Worm (Caenorhabditis elegans) whole organism, L4 larva: ENCODE results near the gene trx-1.

Source experiments
- F10B5.3 ChIP-seq: sonication (generic microtip); optimal IDR thresholded peaks from 2 replicates; lab custom pipeline; 2016; ENCODE audit warnings: mild to moderate bottlenecking, missing genetic modification characterization, missing compliant biosample characterization
- F26F4.8 ChIP-seq: fragments of 200-800 bp; sonication (Bioruptor generic); conservative IDR thresholded peaks from 2 replicates; pipeline ENCODE4 v1.3.6; 2022; ENCODE audit warnings: missing genetic modification characterization, missing compliant biosample characterization
- R02D3.7 ChIP-seq: fragments of 150-350 bp; sonication (generic microtip); optimal IDR thresholded peaks from 3 replicates; lab custom pipeline; 2014; ENCODE audit warnings: missing biosample characterization, missing genetic modification characterization
- T26A8.4 ChIP-seq: fragments of 200-800 bp; sonication (Bioruptor generic); IDR thresholded peaks from 2 replicates; pipeline ENCODE4 v1.3.6; 2022; ENCODE audit warnings: missing genetic modification characterization, missing compliant biosample characterization
- Y75B8A.6 ChIP-seq: fragments of 200-800 bp; sonication (Bioruptor generic); IDR thresholded peaks from 2 replicates; pipeline ENCODE4 v1.3.6; 2022; ENCODE audit warnings: missing genetic modification reagents, missing genetic modification characterization, missing compliant biosample characterization
- ZK546.5 ChIP-seq, 2 experiments: sonication (generic microtip); optimal IDR thresholded peaks; 2 replicates each; lab custom pipeline; 2017; ENCODE audit warnings: missing biosample characterization in 2 of 2, missing genetic modification characterization in 2 of 2
- aha-1 ChIP-seq: fragments of 150-350 bp; peaks from one replicate; lab custom pipeline; 2014; ENCODE audit warnings: missing biosample characterization, missing genetic modification characterization
- aly-2 ChIP-seq: sonication (generic microtip); optimal IDR thresholded peaks from 2 replicates; lab custom pipeline; 2018; ENCODE audit warnings: missing biosample characterization, missing genetic modification characterization
- arid-1 ChIP-seq: fragments of 200-800 bp; sonication (Bioruptor generic); conservative IDR thresholded peaks from 2 replicates; pipeline ENCODE4 v1.3.6; 2022; ENCODE audit warnings: missing genetic modification reagents, missing genetic modification characterization, missing compliant biosample characterization
- ceh-20 ChIP-seq: fragments of 200-800 bp; sonication (Bioruptor generic); IDR thresholded peaks from 2 replicates; pipeline ENCODE4 v1.3.6; 2022; ENCODE audit warnings: missing genetic modification reagents, missing genetic modification characterization, missing compliant biosample characterization
- ceh-32 ChIP-seq: sonication (generic microtip); optimal IDR thresholded peaks from 2 replicates; lab custom pipeline; 2016; ENCODE audit warnings: mild to moderate bottlenecking, missing genetic modification characterization, missing compliant biosample characterization; ENCODE audit not compliant: poor library complexity
- ceh-62 ChIP-seq: sonication (generic microtip); optimal IDR thresholded peaks from 2 replicates; lab custom pipeline; 2017; ENCODE audit warnings: missing biosample characterization, missing genetic modification characterization
- ceh-82 ChIP-seq: sonication (generic microtip); optimal IDR thresholded peaks from 2 replicates; lab custom pipeline; 2017; ENCODE audit warnings: missing biosample characterization, missing genetic modification characterization
- daf-16 ChIP-seq, 3 experiments: sonication (generic microtip); optimal IDR thresholded peaks; 2 replicates each; lab custom pipeline; 2016 to 2017; ENCODE audit warnings: missing genetic modification characterization in 3 of 3, missing genetic modification reagents in 3 of 3, mild to moderate bottlenecking in 2 of 3, missing compliant biosample characterization in 2 of 3, missing biosample characterization in 1 of 3, moderate library complexity in 1 of 3
- daf-8 ChIP-seq: fragments of 200-800 bp; sonication (Bioruptor generic); IDR thresholded peaks from 2 replicates; pipeline ENCODE4 v1.3.6; 2022; ENCODE audit warnings: missing genetic modification characterization, missing compliant biosample characterization
- dmd-9 ChIP-seq: fragments of 200-800 bp; sonication (Bioruptor generic); IDR thresholded peaks from 2 replicates; pipeline ENCODE4 v1.3.6; 2022; ENCODE audit warnings: missing genetic modification reagents, missing genetic modification characterization, missing compliant biosample characterization
- dpl-1 ChIP-seq: fragments of 150-350 bp; optimal IDR thresholded peaks from 2 replicates; lab custom pipeline; 2014; ENCODE audit warnings: missing biosample characterization, missing genetic modification reagents, missing genetic modification characterization
- duxl-1 ChIP-seq: sonication (generic microtip); optimal IDR thresholded peaks from 2 replicates; lab custom pipeline; 2016; ENCODE audit warnings: mild to moderate bottlenecking, missing genetic modification characterization, moderate library complexity, missing compliant biosample characterization; ENCODE audit not compliant: poor library complexity
- dve-1 ChIP-seq: sonication (generic microtip); optimal IDR thresholded peaks from 2 replicates; lab custom pipeline; 2017; ENCODE audit warnings: antibody characterized with exemption, mild to moderate bottlenecking, missing genetic modification characterization, missing compliant biosample characterization; ENCODE audit not compliant: insufficient read depth
- egl-43 ChIP-seq: fragments of 200-800 bp; sonication (Bioruptor generic); IDR thresholded peaks from 2 replicates; pipeline ENCODE4 v1.3.6; 2022; ENCODE audit warnings: missing genetic modification reagents, missing genetic modification characterization, missing compliant biosample characterization
- fkh-10 ChIP-seq: fragments of 150-350 bp; optimal IDR thresholded peaks from 2 replicates; lab custom pipeline; 2014; ENCODE audit warnings: missing biosample characterization, missing genetic modification reagents, missing genetic modification characterization
- hlh-11 ChIP-seq: fragments of 200-800 bp; sonication (Bioruptor generic); optimal IDR thresholded peaks from 2 replicates; lab custom pipeline; 2018; ENCODE audit warnings: mild to moderate bottlenecking, missing genetic modification characterization, missing compliant biosample characterization
- hmg-1.1 ChIP-seq: fragments of 200-800 bp; sonication (Bioruptor generic); IDR thresholded peaks from 2 replicates; pipeline ENCODE4 v1.3.6; 2022; ENCODE audit warnings: missing genetic modification reagents, missing genetic modification characterization, missing compliant biosample characterization
- lin-1 ChIP-seq: fragments of 200-800 bp; sonication (Bioruptor generic); IDR thresholded peaks from 2 replicates; pipeline ENCODE4 v1.3.6; 2022; ENCODE audit warnings: missing genetic modification reagents, missing genetic modification characterization, missing compliant biosample characterization
- lin-13 ChIP-seq: fragments of 150-350 bp; optimal IDR thresholded peaks from 2 replicates; lab custom pipeline; 2014; ENCODE audit warnings: missing biosample characterization, missing genetic modification reagents, missing genetic modification characterization
- lin-15B ChIP-seq: fragments of 150-350 bp; sonication (generic microtip); optimal IDR thresholded peaks from 3 replicates; lab custom pipeline; 2014; ENCODE audit warnings: missing biosample characterization, missing genetic modification characterization
- lin-29 ChIP-seq: fragments of 200-800 bp; sonication (Bioruptor generic); IDR thresholded peaks from 2 replicates; pipeline ENCODE4 v1.3.6; 2022; ENCODE audit warnings: missing genetic modification reagents, missing genetic modification characterization, missing compliant biosample characterization
- madf-5 ChIP-seq, 2 experiments: fragments of 200-800 bp; sonication (Bioruptor generic); IDR thresholded peaks; 2 replicates each; pipeline ENCODE4 v1.3.6; 2022; ENCODE audit warnings: missing compliant biosample characterization in 2 of 2, missing genetic modification characterization in 2 of 2
- mdt-29 ChIP-seq: fragments of 200-800 bp; sonication (Bioruptor generic); IDR thresholded peaks from 2 replicates; pipeline ENCODE4 v1.3.6; 2022; ENCODE audit warnings: missing genetic modification reagents, missing genetic modification characterization, missing compliant biosample characterization
- mep-1 ChIP-seq: fragments of 150-350 bp; sonication (generic microtip); optimal IDR thresholded peaks from 3 replicates; lab custom pipeline; 2014; ENCODE audit warnings: missing biosample characterization, missing genetic modification characterization
- mxl-2 ChIP-seq: fragments of 200-800 bp; sonication (Bioruptor generic); conservative IDR thresholded peaks from 2 replicates; pipeline ENCODE4 v1.3.6; 2022; ENCODE audit warnings: missing genetic modification reagents, missing genetic modification characterization, missing compliant biosample characterization
- mxl-3 ChIP-seq: fragments of 200-800 bp; sonication (Bioruptor generic); optimal IDR thresholded peaks from 2 replicates; lab custom pipeline; 2018; ENCODE audit warnings: mild to moderate bottlenecking, missing genetic modification characterization, missing compliant biosample characterization
- nhr-10 ChIP-seq: fragments of 150-350 bp; optimal IDR thresholded peaks from 2 replicates; lab custom pipeline; 2014; ENCODE audit warnings: missing biosample characterization, missing genetic modification characterization
- nhr-102 ChIP-seq: sonication (generic microtip); optimal IDR thresholded peaks from 2 replicates; lab custom pipeline; 2016; ENCODE audit warnings: mild to moderate bottlenecking, missing genetic modification characterization, moderate library complexity, missing compliant biosample characterization
- nhr-11 ChIP-seq: fragments of 150-350 bp; optimal IDR thresholded peaks from 2 replicates; lab custom pipeline; 2014; ENCODE audit warnings: missing biosample characterization, missing genetic modification characterization
- nhr-48 ChIP-seq: sonication (generic microtip); optimal IDR thresholded peaks from 2 replicates; lab custom pipeline; 2016; ENCODE audit warnings: mild to moderate bottlenecking, missing genetic modification characterization, missing compliant biosample characterization
- pha-4 ChIP-seq, 2 experiments: fragments of 150-350 bp in 1 of 2; fragments of 200-800 bp in 1 of 2; sonication (Bioruptor generic) in 1 of 2; IDR thresholded peaks in 1 of 2; optimal IDR thresholded peaks in 1 of 2; 2 replicates each; pipeline versions ENCODE4 v1.3.6 to Lab custom; 2014 to 2022; ENCODE audit warnings: missing genetic modification characterization in 2 of 2, missing genetic modification reagents in 2 of 2, missing biosample characterization in 1 of 2, missing compliant biosample characterization in 1 of 2
- php-3 ChIP-seq: fragments of 200-800 bp; sonication (Bioruptor generic); IDR thresholded peaks from 2 replicates; pipeline ENCODE4 v1.3.6; 2022; ENCODE audit warnings: missing genetic modification reagents, missing genetic modification characterization, missing compliant biosample characterization
- pqm-1 ChIP-seq: sonication (generic microtip); optimal IDR thresholded peaks from 2 replicates; lab custom pipeline; 2017; ENCODE audit warnings: missing biosample characterization, missing genetic modification characterization
- rbr-2 ChIP-seq: sonication (generic microtip); optimal IDR thresholded peaks from 2 replicates; lab custom pipeline; 2016; ENCODE audit warnings: missing genotype, missing genetic modification characterization, missing compliant biosample characterization
- saeg-2 ChIP-seq: fragments of 200-800 bp; sonication (Bioruptor generic); IDR thresholded peaks from 2 replicates; pipeline ENCODE4 v1.3.6; 2022; ENCODE audit warnings: missing genetic modification reagents, missing genetic modification characterization, missing compliant biosample characterization
- set-16 ChIP-seq: fragments of 200-800 bp; sonication (Bioruptor generic); IDR thresholded peaks from 2 replicates; pipeline ENCODE4 v1.3.6; 2022; ENCODE audit warnings: missing genetic modification reagents, missing genetic modification characterization, missing compliant biosample characterization
- skn-1 ChIP-seq: fragments of 150-350 bp; optimal IDR thresholded peaks from 2 replicates; lab custom pipeline; 2014; ENCODE audit warnings: missing biosample characterization, missing genetic modification characterization
- snpc-1.2 ChIP-seq: fragments of 200-800 bp; sonication (Bioruptor generic); IDR thresholded peaks from 2 replicates; pipeline ENCODE4 v1.3.6; 2022; ENCODE audit warnings: missing genetic modification reagents, missing genetic modification characterization, missing compliant biosample characterization
- snpc-4 ChIP-seq: fragments of 150-350 bp; optimal IDR thresholded peaks from 2 replicates; lab custom pipeline; 2014; ENCODE audit warnings: missing biosample characterization, missing genetic modification characterization
- spr-1 ChIP-seq: sonication (generic microtip); optimal IDR thresholded peaks from 2 replicates; lab custom pipeline; 2016; ENCODE audit warnings: mild to moderate bottlenecking, missing genetic modification characterization, missing compliant biosample characterization
- unc-39 ChIP-seq: sonication (generic microtip); optimal IDR thresholded peaks from 2 replicates; lab custom pipeline; 2017; ENCODE audit warnings: missing biosample characterization, missing genetic modification characterization
- zag-1 ChIP-seq: fragments of 150-350 bp; optimal IDR thresholded peaks from 2 replicates; lab custom pipeline; 2014; ENCODE audit warnings: missing biosample characterization, missing genetic modification characterization
- zfp-2 ChIP-seq: sonication (generic microtip); optimal IDR thresholded peaks from 2 replicates; lab custom pipeline; 2016; ENCODE audit warnings: mild to moderate bottlenecking, missing genetic modification characterization, missing compliant biosample characterization
- zip-2 ChIP-seq: fragments of 150-350 bp; optimal IDR thresholded peaks from 2 replicates; lab custom pipeline; 2014; ENCODE audit warnings: missing biosample characterization, missing genetic modification characterization
- ztf-7 ChIP-seq: fragments of 150-350 bp; optimal IDR thresholded peaks from 2 replicates; lab custom pipeline; 2014; ENCODE audit warnings: missing biosample characterization, missing genetic modification characterization

trx-1 gene

ce11 chrII:7777320-7777978 is 24.0 kb upstream of the trx-1 start, which contains the start of gene mthf-1:
mthf-1 (minus strand) TSS chrII:7777823.
- TF ChIP-seq mxl-2 (no peak), daf-16 (GFP tag; optimal IDR thresholded peaks at IDR 0.05; lab: Kevin White, UChicago) (no peak), daf-16 (tag; optimal IDR thresholded peaks at IDR 0.05; lab: Kevin White, UChicago) (peak; percentile 73), spr-1 (tag; lab: Kevin White, UChicago) (no peak), zip-2 (tag; lab: Kevin White, UChicago) (no peak), ceh-20 (no peak), F26F4.8 (GFP tag; lab: Robert Waterston, UW) (no peak), dpl-1 (GFP tag; lab: Kevin White, UChicago) (peak; percentile 2), dve-1 (peak; percentile 84), ZK546.5 (tag; optimal IDR thresholded peaks at IDR 0.05; lab: Kevin White, UChicago) (no peak), aly-2 (tag; lab: Kevin White, UChicago) (no peak), daf-8 (no peak), rbr-2 (tag; lab: Kevin White, UChicago) (no peak), mep-1 (peak; percentile 39), duxl-1 (tag; lab: Kevin White, UChicago) (no peak), hlh-11 (tag; lab: Kevin White, UChicago) (peak; percentile 69), egl-43 (no peak), madf-5 (GFP tag; IDR thresholded peaks at IDR 0.05; lab: Robert Waterston, UW) (no peak), mxl-3 (GFP tag; lab: Kevin White, UChicago) (no peak), R02D3.7 (tag; lab: Kevin White, UChicago) (no peak), zag-1 (tag; lab: Kevin White, UChicago) (no peak), zfp-2 (tag; lab: Kevin White, UChicago) (no peak), nhr-11 (tag; lab: Kevin White, UChicago) (no peak), snpc-4 (tag; lab: Kevin White, UChicago) (no peak), lin-29 (GFP tag; lab: Robert Waterston, UW) (no peak), mdt-29 (GFP tag; lab: Robert Waterston, UW) (no peak), lin-13 (GFP tag; lab: Kevin White, UChicago) (no peak), nhr-102 (peak; percentile 44), aha-1 (peak; percentile 88), set-16 (no peak), dmd-9 (GFP tag; lab: Robert Waterston, UW) (no peak), snpc-1.2 (GFP tag; lab: Robert Waterston, UW) (no peak), Y75B8A.6 (no peak), ceh-62 (tag; lab: Kevin White, UChicago) (no peak), nhr-10 (tag; lab: Kevin White, UChicago) (no peak), T26A8.4 (GFP tag; lab: Robert Waterston, UW) (peak; percentile 11; the same call in 1 of the 2 replicates), skn-1 (no peak), lin-1 (GFP tag; lab: Robert Waterston, UW) (peak; percentile 69; the same call in 1 of the 2 replicates), F10B5.3 (tag; lab: Kevin White, UChicago) (no peak), ceh-32 (tag; lab: Kevin White, UChicago) (no peak), saeg-2 (GFP tag; lab: Robert Waterston, UW) (no peak), nhr-48 (tag; lab: Kevin White, UChicago) (peak; percentile 53), unc-39 (tag; lab: Kevin White, UChicago) (no peak), lin-15B (tag; lab: Kevin White, UChicago) (no peak), fkh-10 (GFP tag; lab: Kevin White, UChicago) (no peak), arid-1 (no peak), pha-4 (GFP tag; IDR thresholded peaks at IDR 0.05; lab: Robert Waterston, UW) (peak; percentile 46; the same call in 1 of the 2 replicates), pha-4 (tag; optimal IDR thresholded peaks at IDR 0.05; lab: Kevin White, UChicago) (no peak), ceh-82 (no peak), hmg-1.1 (peak; percentile 7; the same call in 1 of the 2 replicates), php-3 (GFP tag; lab: Robert Waterston, UW) (no peak), pqm-1 (tag; lab: Kevin White, UChicago) (peak; percentile 83), ztf-7 (tag; lab: Kevin White, UChicago) (no peak)
